Fruit fly (Drosophila melanogaster): Measurements from ENCODE around the gene Doc2.

Doc2 gene

DNA sequence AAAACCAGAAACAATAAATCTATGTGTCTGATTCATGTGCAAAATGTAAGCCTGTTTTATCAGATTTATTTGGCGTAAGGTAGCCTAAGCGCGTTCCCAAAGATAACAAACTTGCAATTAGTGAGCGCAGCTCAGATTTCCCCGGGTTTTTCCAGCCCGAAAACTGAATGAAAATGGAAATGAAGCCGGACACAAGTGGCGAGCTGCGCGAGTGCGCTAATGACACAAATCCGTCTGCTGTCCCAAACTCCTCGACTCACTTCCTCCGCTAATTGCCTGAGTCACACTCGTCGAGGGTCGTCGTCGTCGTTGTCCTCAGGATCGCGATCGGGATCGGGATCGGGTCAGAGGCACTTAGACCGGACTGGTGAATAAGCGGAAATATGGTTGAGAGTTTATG, 16.5 kb downstream of the Doc2 start:
- no peak for TF ChIP-seq CG17801 (GFP tag; optimal IDR thresholded peaks at IDR 0.05; ENCODE audit: partially characterized antibody)

DNA sequence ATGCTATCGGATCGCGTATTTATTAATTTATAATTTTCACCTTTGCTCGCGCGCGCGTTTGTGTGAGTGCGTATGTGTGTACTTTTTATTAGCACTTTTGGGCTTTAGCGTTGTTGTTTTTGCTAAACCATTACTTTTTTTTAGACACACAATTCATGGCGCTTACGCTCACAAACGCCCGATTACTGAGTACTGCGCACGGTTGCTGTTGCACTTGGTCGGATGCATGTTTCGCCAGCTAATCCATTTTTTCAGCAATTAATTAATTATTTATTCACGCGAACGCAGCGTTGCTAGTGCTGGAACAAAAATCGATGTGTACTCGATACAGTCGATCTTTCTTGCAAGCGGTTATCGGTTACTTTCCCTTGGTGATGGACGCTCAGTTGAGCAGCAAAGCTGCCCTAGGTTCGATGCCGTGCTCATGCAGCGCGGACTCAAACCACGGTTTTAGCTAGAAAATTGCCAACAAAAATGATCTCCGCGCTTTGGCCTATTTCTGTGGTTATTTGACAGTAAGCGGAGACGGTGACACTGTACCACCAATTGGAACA, 21.3 kb downstream of the Doc2 start, which contains the start of the genes smg and CG5087:
Gene smg, minus strand, starts transcription at position 304 of the 554 bp plus-strand sequence.
Gene CG5087, plus strand, starts transcription at position 499 of the 554 bp plus-strand sequence.
- TF ChIP-seq CG17801 (GFP tag; optimal IDR thresholded peaks at IDR 0.05; ENCODE audit: partially characterized antibody) = peak; percentile 43

DNA sequence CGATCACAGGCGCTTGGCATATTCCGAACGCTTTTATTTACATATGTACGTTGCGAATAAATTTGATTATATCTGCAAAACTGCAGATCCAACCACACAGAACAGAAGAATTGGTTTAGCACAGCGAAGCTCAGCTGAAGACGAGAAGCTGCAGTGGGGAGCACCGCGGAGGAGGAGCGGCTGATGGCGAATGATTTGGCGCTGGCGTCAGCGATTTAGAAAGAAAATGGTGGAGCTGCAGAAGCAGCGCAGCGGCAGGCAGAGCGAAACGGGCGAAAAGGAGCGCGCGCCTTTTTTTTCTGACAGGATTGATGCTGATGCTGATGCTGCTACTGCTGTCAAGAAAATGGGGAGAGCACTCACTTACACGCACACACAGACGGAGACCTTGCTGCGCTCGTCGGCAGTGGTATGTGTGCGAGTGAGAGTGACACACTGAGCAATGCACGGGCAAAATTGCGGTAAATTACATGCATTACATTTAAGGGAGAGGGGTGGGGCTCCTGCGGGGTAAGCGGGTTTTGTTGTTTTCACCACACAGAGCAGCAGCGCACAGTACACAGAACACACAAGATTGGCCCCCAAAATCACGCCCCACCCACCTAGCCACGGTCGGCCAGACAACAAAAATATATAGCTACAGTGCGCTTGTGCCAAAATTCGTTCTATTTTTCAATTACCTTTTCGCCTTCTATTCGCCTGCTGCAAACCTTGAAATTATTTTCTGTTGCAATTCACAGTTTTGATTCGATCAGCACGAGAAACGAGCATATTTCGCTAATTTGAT, 22.0 kb downstream of the Doc2 start:
- TF ChIP-seq CG17801 (GFP tag; optimal IDR thresholded peaks at IDR 0.05; ENCODE audit: partially characterized antibody) = no peak

DNA sequence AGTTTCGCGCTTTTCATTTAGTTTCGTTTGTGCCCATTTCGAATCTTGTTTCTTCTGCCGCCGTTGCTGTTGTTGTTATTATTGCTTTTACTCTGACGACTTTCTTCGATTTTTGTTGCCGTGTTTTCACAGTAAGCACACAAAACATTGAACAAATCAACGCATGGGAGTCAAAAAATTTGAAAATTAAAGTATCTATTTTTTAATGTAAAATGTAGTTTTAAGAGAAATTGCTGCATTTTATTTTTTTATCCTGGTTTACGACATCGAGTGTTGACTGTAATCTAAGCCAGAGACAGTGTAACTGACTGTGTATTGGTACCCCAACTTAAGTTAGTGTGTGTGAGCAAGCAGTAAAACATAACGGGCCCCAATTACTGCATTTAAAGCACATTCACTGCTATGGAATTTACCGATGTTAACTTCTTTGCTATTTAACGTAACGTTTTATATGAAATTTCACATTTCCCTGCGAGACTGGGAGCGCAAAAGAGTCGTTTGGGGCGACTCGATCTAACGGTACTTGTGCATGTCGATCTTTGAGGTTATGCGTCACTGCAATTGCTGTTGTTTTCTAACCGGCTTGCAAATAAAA, 22.8 kb downstream of the Doc2 start:
- peak; percentile 97 for TF ChIP-seq CG17801 (GFP tag; optimal IDR thresholded peaks at IDR 0.05; ENCODE audit: partially characterized antibody)

DNA sequence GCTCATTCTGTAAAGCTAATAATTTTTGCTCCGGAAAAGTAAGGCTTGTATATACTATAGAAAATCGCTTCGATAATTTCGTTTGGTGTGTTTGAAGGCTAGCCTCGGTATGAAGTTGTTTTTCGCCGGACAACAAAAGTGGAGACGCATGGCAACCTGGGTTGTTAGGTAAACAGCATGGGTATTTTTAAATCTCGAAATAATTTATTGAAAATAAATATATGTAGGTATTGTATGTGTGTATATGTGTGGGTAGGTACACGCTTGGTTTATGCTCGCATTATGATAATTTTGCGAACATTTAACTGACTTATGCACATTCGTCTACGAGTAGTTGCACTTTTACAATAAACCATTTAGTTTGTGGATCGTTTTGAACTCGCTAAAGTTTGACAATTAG, 28.9 kb downstream of the Doc2 start, which contains the start of gene CG5280:
Gene CG5280, minus strand, starts transcription at position 101 of the 400 bp plus-strand sequence.
- no peak for TF ChIP-seq CG17801 (GFP tag; optimal IDR thresholded peaks at IDR 0.05; ENCODE audit: partially characterized antibody)

DNA sequence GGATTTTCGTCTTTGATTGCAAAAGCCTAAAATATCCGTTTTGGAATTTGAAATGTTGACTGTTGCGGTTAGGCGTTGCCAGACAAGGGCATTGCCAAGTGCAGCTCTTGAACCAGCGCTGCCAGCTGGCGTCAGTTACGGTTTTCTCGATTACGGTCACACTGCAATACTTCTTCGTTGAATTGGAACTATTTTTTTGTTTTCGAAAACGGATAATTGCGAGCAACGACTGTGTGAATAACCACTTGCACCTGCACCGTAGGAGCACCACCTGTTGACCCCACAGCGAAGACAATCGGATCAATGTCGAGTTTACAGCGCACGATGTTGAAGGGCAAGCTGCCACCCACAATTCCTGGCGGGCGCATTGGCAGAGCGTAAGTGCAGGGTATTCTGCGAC, 32.5 kb downstream of the Doc2 start, which contains the start of gene CG5068:
Gene CG5068, plus strand, starts transcription at position 129 of the 400 bp plus-strand sequence.
- no peak for TF ChIP-seq CG17801 (GFP tag; optimal IDR thresholded peaks at IDR 0.05; ENCODE audit: partially characterized antibody)

DNA sequence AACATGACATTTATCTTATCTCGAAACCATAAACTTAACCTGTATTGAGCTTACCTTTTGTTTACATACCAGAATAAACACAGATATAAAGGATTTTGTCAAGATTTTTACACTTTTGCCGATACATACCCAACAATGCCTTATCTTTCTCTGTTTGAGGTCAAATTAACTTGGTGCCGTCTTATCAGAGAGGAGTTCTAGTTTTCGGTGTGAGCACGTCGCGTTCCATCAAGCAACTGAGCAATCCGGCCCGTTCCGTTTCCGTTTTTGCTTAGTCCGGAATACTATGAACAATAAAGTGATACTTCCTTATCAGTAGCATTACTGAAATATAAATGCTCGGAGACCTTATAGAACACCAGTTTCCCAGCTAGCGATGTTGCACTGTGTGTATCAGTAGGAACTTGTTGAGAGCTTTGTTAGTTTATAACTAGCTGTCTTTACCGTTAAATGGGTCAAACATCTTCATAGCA, 33.2 kb downstream of the Doc2 start, which contains the start of gene Galk:
Gene Galk, minus strand, starts transcription at position 244 of the 473 bp plus-strand sequence.
- peak; percentile 38 for TF ChIP-seq CG17801 (GFP tag; optimal IDR thresholded peaks at IDR 0.05; ENCODE audit: partially characterized antibody)

DNA sequence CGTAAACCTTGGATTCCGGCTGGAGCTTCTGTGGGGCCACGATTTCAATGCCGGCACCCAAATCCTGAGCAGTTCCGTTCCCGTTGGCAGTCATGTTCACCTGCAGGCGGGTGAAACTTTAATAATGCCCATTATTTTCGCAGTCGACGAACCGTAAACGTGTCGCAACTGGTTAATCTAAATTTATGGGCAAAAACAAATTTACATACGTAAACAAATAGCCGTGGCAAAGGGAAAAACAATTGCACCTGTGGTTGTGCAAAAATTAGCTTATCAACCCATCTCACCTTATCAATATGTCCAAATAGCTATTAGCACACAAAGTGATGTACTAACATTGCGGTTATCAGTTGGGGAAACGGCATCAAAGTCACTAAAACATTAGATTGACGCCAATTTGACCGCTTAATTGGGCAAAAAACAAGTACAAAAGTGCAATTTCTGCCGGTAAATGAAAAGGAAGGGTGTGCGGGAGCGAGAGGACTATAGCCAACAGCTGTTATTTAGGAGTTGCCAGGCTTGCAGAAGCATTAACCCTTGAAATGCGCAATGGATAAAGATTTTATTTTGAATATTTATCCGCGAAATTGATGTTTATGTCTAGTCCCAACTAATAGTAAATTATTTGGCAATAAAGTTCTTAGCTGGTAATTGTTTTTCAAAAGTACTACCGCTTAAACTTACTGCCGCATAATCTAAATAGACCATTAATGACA, 33.8 kb downstream of the Doc2 start:
- no peak for TF ChIP-seq CG17801 (GFP tag; optimal IDR thresholded peaks at IDR 0.05; ENCODE audit: partially characterized antibody)

DNA sequence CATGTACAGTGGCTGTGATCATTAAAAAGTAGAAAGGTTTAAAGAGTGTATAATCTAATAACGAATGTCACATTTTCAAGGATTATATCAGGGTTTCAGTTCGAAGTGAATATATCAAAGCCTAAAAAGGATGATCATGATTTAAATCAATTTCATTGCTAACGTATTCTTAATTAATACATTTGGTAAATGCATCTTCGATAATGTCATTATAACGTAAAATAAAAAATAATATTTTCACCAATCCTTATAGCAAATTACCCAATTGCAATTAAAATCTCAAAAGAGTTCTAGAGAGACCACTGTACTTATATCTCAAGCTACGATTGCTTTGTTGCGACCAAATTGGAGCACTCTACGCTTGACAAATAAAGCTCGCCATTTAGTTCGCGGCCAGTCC, 37.0 kb downstream of the Doc2 start:
- TF ChIP-seq CG17801 (GFP tag; optimal IDR thresholded peaks at IDR 0.05; ENCODE audit: partially characterized antibody) = no peak

DNA sequence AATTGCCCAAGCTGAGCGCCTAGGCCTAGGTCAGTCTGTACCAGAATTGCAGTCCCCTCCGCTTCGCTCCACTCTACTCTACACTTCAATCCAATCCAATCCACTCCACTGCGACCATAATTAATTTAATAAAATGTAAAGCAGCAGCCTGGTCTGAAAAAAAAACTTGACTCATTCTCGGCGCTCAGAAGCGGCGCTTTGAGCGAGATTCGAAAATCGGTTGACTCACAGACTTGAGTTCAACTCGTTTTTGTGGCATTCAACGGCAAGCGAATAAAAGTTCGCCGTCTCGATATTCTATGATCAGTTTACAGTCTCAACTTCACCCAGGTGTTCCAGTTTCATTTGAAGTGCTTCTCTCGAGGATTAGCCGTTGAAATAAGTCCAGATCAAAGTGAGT, 37.6 kb downstream of the Doc2 start, which contains the start of gene CG13314:
Gene CG13314, plus strand, starts transcription at position 301 of the 400 bp plus-strand sequence.
- TF ChIP-seq CG17801 (GFP tag; optimal IDR thresholded peaks at IDR 0.05; ENCODE audit: partially characterized antibody) = no peak

DNA sequence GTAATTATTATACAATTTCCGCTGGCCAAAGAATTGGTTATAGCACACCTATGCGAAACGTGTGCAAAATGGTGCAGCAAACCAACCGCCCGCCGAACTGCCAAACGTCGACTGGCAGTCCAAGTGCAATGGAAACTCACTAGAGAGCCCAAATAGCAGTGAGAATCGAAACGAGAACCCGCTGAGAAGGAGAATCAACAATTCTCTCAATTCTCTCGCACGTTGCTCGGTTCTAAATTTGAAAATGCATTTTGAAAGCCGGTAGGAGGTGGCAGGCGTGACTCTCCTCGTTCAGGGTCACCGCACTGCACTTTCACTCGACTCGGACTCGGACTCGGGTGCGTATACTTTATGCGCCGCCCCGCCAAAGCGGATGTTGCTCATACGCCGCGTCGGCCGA, 39.3 kb downstream of the Doc2 start, which contains the start of gene CG5644:
Gene CG5644, minus strand, starts transcription at position 101 of the 400 bp plus-strand sequence.
- no peak for TF ChIP-seq CG17801 (GFP tag; optimal IDR thresholded peaks at IDR 0.05; ENCODE audit: partially characterized antibody)

DNA sequence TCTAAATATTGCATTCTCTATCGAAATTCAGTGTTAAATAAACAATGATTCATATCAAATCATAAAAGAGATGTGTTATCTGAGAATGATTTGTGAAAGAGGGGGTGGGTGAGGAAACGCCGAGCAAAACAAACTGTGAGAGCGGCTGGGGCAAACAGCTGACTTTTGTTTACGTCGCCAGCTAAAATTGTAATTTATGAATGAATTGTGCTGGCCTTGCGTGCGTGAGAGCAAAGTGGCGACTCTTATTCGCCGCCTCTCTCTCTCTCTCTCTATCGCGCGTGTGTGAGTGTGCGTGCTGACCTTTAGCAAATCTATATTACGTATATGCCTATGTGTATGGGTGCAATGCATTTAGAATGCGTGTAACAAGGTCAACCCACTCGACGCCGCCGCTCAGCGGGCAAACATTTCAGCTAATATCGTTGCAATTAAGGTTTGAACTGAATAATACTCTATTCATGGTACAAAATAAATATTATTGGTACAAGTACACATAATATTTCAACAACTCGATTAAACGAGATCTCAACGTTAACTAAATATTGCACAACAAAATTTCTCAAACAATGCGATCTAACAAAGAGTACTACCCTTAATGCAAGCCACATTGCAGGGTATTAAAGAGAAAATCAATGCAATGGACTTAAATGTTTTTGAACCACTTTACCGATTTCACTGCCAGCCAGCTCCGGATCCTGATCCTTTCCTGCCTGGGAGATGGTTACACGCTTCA, 40.2 kb downstream of the Doc2 start:
- TF ChIP-seq CG17801 (GFP tag; optimal IDR thresholded peaks at IDR 0.05; ENCODE audit: partially characterized antibody) = no peak

DNA sequence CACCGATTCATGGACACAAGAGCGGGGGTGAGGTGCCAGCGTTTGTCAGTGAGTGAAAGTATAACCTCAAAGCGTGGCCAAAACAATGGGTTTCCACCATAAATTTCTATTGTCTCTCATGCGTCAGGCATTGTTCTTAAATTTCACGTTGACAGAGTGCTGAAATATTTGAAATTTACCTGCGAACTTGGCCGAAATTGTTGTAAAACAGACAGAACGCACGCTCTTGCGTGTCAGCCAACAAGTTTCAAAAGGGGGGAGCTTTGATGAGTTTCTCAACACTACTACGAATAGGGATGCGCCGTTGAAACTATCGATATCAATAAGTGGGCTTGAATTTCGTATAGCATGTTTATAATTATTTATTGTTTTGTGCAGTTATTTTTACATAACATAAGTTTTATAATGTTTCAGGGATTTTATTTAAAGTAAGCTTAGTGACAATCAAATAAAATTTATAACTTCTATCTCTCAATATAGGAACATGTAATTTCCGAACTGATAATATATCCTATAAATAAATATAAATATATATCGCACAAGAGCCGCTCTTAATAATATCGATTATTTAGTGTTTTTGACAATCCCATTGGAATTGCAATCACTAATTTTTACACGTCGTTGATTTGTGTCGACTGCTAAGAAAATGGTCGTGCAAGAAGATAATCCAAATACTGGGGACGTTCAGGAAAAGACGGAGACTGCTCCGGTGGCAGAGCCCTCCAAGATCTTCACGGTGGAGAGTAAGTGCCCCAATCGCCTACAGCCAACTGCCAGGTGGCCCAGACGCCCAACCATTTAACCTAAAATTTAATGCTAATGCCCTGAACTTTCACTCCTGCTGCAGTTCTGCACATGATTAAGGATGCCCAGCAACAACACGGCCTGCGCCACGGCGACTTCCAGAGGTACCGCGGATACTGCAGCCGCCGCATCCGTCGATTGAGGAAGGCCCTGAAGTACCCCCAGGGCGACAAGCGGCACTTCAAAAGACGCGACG, 44.3 kb downstream of the Doc2 start, which contains the start of the genes pix and Srp68:
Gene pix, minus strand, starts transcription at position 288 of the 1,000 bp plus-strand sequence.
Gene Srp68, plus strand, starts transcription at position 569 of the 1,000 bp plus-strand sequence.
- TF ChIP-seq CG17801 (GFP tag; optimal IDR thresholded peaks at IDR 0.05; ENCODE audit: partially characterized antibody) = peak; percentile 51

Measured in ovary, adult (tissue).